Fruit fly (Drosophila melanogaster): Measurements from ENCODE around the gene Ranbp21.

The Ranbp21 gene

dm6 chrX:19665684-19666141, 13.6 kb upstream of the Ranbp21 start (continued):
- TF ChIP-seq Dll (GFP tag; IDR thresholded peaks at IDR 0.05; ENCODE audit: partially characterized antibody) = peak; percentile 35; the same call in 1 of the 4 replicates
- peak in 1 of 2 experiments; percentile 2 for TF ChIP-seq Hr78 (GFP tag; optimal IDR thresholded peaks at IDR 0.05)
- TF ChIP-seq nom (GFP tag; optimal IDR thresholded peaks at IDR 0.05) = peak; percentile 24
- TF ChIP-seq B-H2 (GFP tag; optimal IDR thresholded peaks at IDR 0.05) = no peak
- peak; percentile 37; the same call in 1 of the 2 replicates for TF ChIP-seq peb (GFP tag; IDR thresholded peaks at IDR 0.05)
- peak; percentile 3 for TF ChIP-seq CG33213 (GFP tag; optimal IDR thresholded peaks at IDR 0.05)
- peak; percentile 89 for TF ChIP-seq Rfx (GFP tag; IDR thresholded peaks at IDR 0.05)
- no peak; the same call in 1 of the 2 replicates for TF ChIP-seq esg (GFP tag; conservative IDR thresholded peaks at IDR 0.05)
- peak; percentile 42; the same call in 1 of the 2 replicates for TF ChIP-seq CG31224 (GFP tag; IDR thresholded peaks at IDR 0.05)
- TF ChIP-seq tin (GFP tag; optimal IDR thresholded peaks at IDR 0.05) = peak; percentile 7
- TF ChIP-seq amos (GFP tag; IDR thresholded peaks at IDR 0.05; ENCODE audit: partially characterized antibody) = peak; percentile 70
- TF ChIP-seq Sry-δ (GFP tag; optimal IDR thresholded peaks at IDR 0.05) = no peak
- TF ChIP-seq Adf1 (GFP tag; IDR thresholded peaks at IDR 0.05) = peak; percentile 67
- peak; percentile 17 to 29 for TF ChIP-seq dpn (GFP tag; optimal IDR thresholded peaks at IDR 0.05)
- no peak for TF ChIP-seq z (GFP tag; IDR thresholded peaks at IDR 0.05)
- no peak for TF ChIP-seq emc (GFP tag; optimal IDR thresholded peaks at IDR 0.05)
- no peak for TF ChIP-seq fd102C (GFP tag; optimal IDR thresholded peaks at IDR 0.05)
- peak; percentile 81 for TF ChIP-seq Opbp (GFP tag; IDR thresholded peaks at IDR 0.05; ENCODE audit: partially characterized antibody)
- peak; percentile 65 for TF ChIP-seq cg (GFP tag; optimal IDR thresholded peaks at IDR 0.05)
- TF ChIP-seq Lhr (GFP tag; optimal IDR thresholded peaks at IDR 0.05) = no peak
- no peak for TF ChIP-seq pros (GFP tag; optimal IDR thresholded peaks at IDR 0.05)
- TF ChIP-seq CG5953 (GFP tag; IDR thresholded peaks at IDR 0.05) = peak; percentile 43; the same call in 1 of the 2 replicates
- no peak for TF ChIP-seq zen2 (GFP tag; IDR thresholded peaks at IDR 0.05; ENCODE audit: partially characterized antibody)
- TF ChIP-seq Gug (GFP tag; IDR thresholded peaks at IDR 0.05) = peak; percentile 89
- TF ChIP-seq br (optimal IDR thresholded peaks at IDR 0.05) = no peak
- peak; percentile 31 for TF ChIP-seq Xbp1 (GFP tag; optimal IDR thresholded peaks at IDR 0.05)
- TF ChIP-seq CoRest (tag; optimal IDR thresholded peaks at IDR 0.05) = peak; percentile 35
- TF ChIP-seq H15 (GFP tag; IDR thresholded peaks at IDR 0.05) = peak; percentile 51; the same call in 1 of the 3 replicates
- TF ChIP-seq Sin3A (optimal IDR thresholded peaks at IDR 0.05) = no peak
- peak in 1 of 2 experiments; percentile 8 for TF ChIP-seq chif (GFP tag; optimal IDR thresholded peaks at IDR 0.05)
- no peak for TF ChIP-seq GATAe (GFP tag; conservative IDR thresholded peaks at IDR 0.05)
- no peak for TF ChIP-seq CG6854 (GFP tag; optimal IDR thresholded peaks at IDR 0.05)
- no peak for TF ChIP-seq gro (GFP tag; optimal IDR thresholded peaks at IDR 0.05)
- no peak for TF ChIP-seq CG10543 (GFP tag; optimal IDR thresholded peaks at IDR 0.05)
- TF ChIP-seq ase (GFP tag; IDR thresholded peaks at IDR 0.05) = no peak
- no peak for TF ChIP-seq repo (GFP tag; optimal IDR thresholded peaks at IDR 0.05)

DNA sequence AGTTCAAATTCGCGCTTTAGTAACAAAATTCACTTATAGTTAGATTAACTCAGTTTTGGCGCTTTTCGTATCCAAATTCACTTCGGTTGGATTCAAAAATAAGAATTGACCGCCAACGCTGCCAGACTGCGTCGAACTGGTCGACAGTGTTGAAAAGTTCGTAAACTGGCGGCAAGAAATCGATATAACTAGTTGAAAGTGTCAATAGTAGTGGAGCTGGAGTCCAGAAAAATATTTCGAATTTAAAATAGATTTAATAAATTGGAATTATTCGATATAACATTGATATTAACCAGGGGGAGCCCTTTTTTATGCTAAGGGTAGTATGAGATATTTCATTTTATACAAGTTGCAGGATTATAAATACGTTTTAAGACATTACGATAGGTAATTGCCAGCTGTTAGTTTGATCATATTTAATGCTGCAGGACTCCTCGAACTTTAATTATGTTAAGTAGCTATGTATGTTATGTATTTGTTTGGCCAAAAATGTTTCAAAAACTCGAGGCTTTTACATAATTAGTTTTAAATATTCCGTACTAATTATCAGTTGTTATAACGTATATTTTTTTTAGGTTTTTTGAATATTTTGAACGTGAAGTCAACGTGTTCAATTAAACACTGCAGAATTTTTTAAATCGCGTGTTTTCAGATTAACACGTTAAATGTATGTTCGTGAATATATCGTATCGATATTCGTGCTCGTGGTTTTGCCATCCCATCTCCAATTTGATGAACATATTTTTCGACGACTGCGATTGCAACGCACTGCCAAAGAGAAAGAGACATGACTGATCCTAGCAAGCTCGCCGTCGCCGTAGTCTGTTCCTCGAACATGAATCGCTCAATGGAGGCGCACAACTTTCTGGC, 12.0 kb upstream of the Ranbp21 start, which contains the start of the genes CG14223 and Ssu72:
CG14223 (minus strand) TSS at position 113 of the 870 bp plus-strand sequence.
Ssu72 (plus strand) TSS at position 703 of the 870 bp plus-strand sequence.
- TF ChIP-seq danr (GFP tag; IDR thresholded peaks at IDR 0.05) (no peak), CG1603 (tag; optimal IDR thresholded peaks at IDR 0.05) (peak; percentile 45), amos (GFP tag; IDR thresholded peaks at IDR 0.05; ENCODE audit: partially characterized antibody) (peak; percentile 87), stwl (tag; optimal IDR thresholded peaks at IDR 0.05) (peak; percentile 22), Lhr (GFP tag; optimal IDR thresholded peaks at IDR 0.05) (no peak), CG3847 (GFP tag; IDR thresholded peaks at IDR 0.05) (peak; percentile 95), Hmx (GFP tag; optimal IDR thresholded peaks at IDR 0.05) (peak; percentile 12), vnd (GFP tag; IDR thresholded peaks at IDR 0.05; ENCODE audit: partially characterized antibody) (peak; percentile 70), Ravus (GFP tag; IDR thresholded peaks at IDR 0.05) (no peak), CG13287 (GFP tag; IDR thresholded peaks at IDR 0.05; ENCODE audit: partially characterized antibody) (peak; percentile 84), MBD-R2 (GFP tag; IDR thresholded peaks at IDR 0.05) (peak; percentile 45), CG4404 (GFP tag; IDR thresholded peaks at IDR 0.05) (no peak), grau (tag; optimal IDR thresholded peaks at IDR 0.05) (no peak), Doc3 (GFP tag; IDR thresholded peaks at IDR 0.05; ENCODE audit: partially characterized antibody) (peak; percentile 80), CG6175 (GFP tag; IDR thresholded peaks at IDR 0.05) (no peak), HLH4C (GFP tag; IDR thresholded peaks at IDR 0.05; ENCODE audit: partially characterized antibody) (peak; percentile 57)

Measured in whole organism, embryonic.